Worm (Caenorhabditis elegans) whole organism, young adult: ENCODE results near the gene F13H8.8.

ENCODE experiments used
- ets-4 ChIP-seq: fragments of 200-800 bp; sonication (Bioruptor generic); optimal IDR thresholded peaks from 2 replicates; lab custom pipeline; 2018; ENCODE audit warnings: mild to moderate bottlenecking, missing genetic modification characterization, missing compliant biosample characterization
- lin-35 ChIP-seq, 3 experiments: fragments of 150-350 bp in 2 of 3; sonication (generic microtip) in 1 of 3; optimal IDR thresholded peaks; 2 replicates each; lab custom pipeline; 2014 to 2018; ENCODE audit warnings: missing biosample characterization in 3 of 3, missing genetic modification characterization in 3 of 3, missing genetic modification reagents in 3 of 3
- lir-1 ChIP-seq: fragments of 200-800 bp; sonication (Bioruptor generic); conservative IDR thresholded peaks from 2 replicates; pipeline ENCODE4 v1.3.6; 2022; ENCODE audit warnings: missing genetic modification reagents, missing genetic modification characterization, missing compliant biosample characterization
- pha-4 ChIP-seq: fragments of 150-350 bp; sonication (generic microtip); optimal IDR thresholded peaks from 2 replicates; lab custom pipeline; 2014; ENCODE audit warnings: missing biosample characterization, missing genetic modification reagents, missing genetic modification characterization
- tbp1 ChIP-seq: fragments of 200-800 bp; sonication (Bioruptor generic); optimal IDR thresholded peaks from 2 replicates; lab custom pipeline; 2018; ENCODE audit warnings: mild to moderate bottlenecking, missing genetic modification characterization, missing compliant biosample characterization

DNA sequence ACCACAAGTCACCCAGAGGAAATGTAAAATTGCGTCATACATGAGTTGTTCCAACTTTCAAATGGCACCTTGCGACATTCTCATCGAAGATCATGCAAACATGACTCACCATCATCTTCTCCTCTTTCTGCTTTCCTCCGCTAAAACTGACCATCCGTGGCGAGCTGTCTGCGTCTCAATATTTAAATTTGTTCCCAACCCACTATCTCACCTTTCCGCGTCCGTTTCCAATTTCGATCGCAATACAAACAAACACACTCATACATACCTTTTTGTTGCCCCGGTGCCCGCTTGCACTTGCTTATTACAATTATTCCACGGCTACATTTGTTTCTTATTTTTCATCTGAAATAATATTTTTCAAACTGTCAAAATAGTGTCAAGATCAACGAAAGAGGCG is 7.2 kb downstream of the F13H8.8 start, which contains the start of gene nmgp-1:
- TF ChIP-seq pha-4 (tag; lab: Kevin White, UChicago) (no peak), lir-1 (no peak), ets-4 (GFP tag; lab: Kevin White, UChicago) (no peak), tbp1 (no peak), lin-35 (GFP tag; optimal IDR thresholded peaks at IDR 0.05; lab: Kevin White, UChicago) (no peak)
